Fruit fly (Drosophila melanogaster): ENCODE results near the gene CG13760.
A peak's percentile ranks its signal among the peaks of the same experiment; 100 is the strongest.

Gene CG13760

dm6 chrX:2619651-2620050, 34.2 kb upstream of the CG13760 start, which contains the start of the genes Tsp3A and Seipin (continued):
- TF ChIP-seq pb (GFP tag; optimal IDR thresholded peaks at IDR 0.05) (peak; percentile 80), HLH3B (GFP tag; IDR thresholded peaks at IDR 0.05) (peak; percentile 77), Max (GFP tag; optimal IDR thresholded peaks at IDR 0.05) (peak; percentile 68), CG13287 (GFP tag; IDR thresholded peaks at IDR 0.05; ENCODE audit: partially characterized antibody) (peak; percentile 70), crp (GFP tag; optimal IDR thresholded peaks at IDR 0.05) (peak; percentile 38 to 87), CG7745 (tag; optimal IDR thresholded peaks at IDR 0.05) (no peak), Usf (GFP tag; optimal IDR thresholded peaks at IDR 0.05) (peak; percentile 65), CG10959 (GFP tag; IDR thresholded peaks at IDR 0.05) (peak; percentile 51; the same call in 1 of the 2 replicates), gfzf (GFP tag; optimal IDR thresholded peaks at IDR 0.05) (peak; percentile 27), Gsc (GFP tag; IDR thresholded peaks at IDR 0.05) (peak; percentile 51), fd64A (GFP tag; optimal IDR thresholded peaks at IDR 0.05) (peak; percentile 32), gt (GFP tag; IDR thresholded peaks at IDR 0.05) (peak; percentile 53; the same call in 1 of the 2 replicates), CG7928 (GFP tag; optimal IDR thresholded peaks at IDR 0.05) (peak; percentile 55), cwo (GFP tag; optimal IDR thresholded peaks at IDR 0.05) (peak; percentile 87), HLH4C (GFP tag; IDR thresholded peaks at IDR 0.05; ENCODE audit: partially characterized antibody) (peak; percentile 67), CG9817 (tag; optimal IDR thresholded peaks at IDR 0.05) (peak; percentile 70), Blimp-1 (GFP tag; optimal IDR thresholded peaks at IDR 0.05) (peak; percentile 65), CG11085 (GFP tag; IDR thresholded peaks at IDR 0.05) (peak; percentile 62; the same call in 1 of the 2 replicates), MBD-R2 (GFP tag; IDR thresholded peaks at IDR 0.05) (peak; percentile 94), CG4707 (GFP tag; optimal IDR thresholded peaks at IDR 0.05) (peak; percentile 39), Elba2 (GFP tag; optimal IDR thresholded peaks at IDR 0.05) (no peak), dmrt99B (tag; optimal IDR thresholded peaks at IDR 0.05) (no peak), zf30C (GFP tag; optimal IDR thresholded peaks at IDR 0.05) (peak; percentile 66), CG17912 (GFP tag; optimal IDR thresholded peaks at IDR 0.05) (no peak), CG11560 (tag; IDR thresholded peaks at IDR 0.05) (peak; percentile 65; the same call in 2 of the 3 replicates), CG12071 (GFP tag; optimal IDR thresholded peaks at IDR 0.05) (peak; percentile 91), CG14965 (GFP tag; optimal IDR thresholded peaks at IDR 0.05; ENCODE audit: borderline replicate concordance) (peak; percentile 33), CG10209 (GFP tag; optimal IDR thresholded peaks at IDR 0.05) (peak; percentile 80), CG14050 (GFP tag; IDR thresholded peaks at IDR 0.05) (peak; percentile 74), h (optimal IDR thresholded peaks at IDR 0.05) (no peak), insv (GFP tag; optimal IDR thresholded peaks at IDR 0.05) (no peak), Chrac-16 (GFP tag; optimal IDR thresholded peaks at IDR 0.05) (peak; percentile 73), jigr1 (GFP tag; IDR thresholded peaks at IDR 0.05) (0 out of 3 replicates have a peak, but pooled peaks have one; percentile 32), row (GFP tag; IDR thresholded peaks at IDR 0.05) (peak; percentile 91), Poxn (GFP tag; IDR thresholded peaks at IDR 0.05) (peak; percentile 41; the same call in 1 of the 2 replicates), Atf3 (GFP tag; optimal IDR thresholded peaks at IDR 0.05) (peak; percentile 52), mirr (GFP tag; optimal IDR thresholded peaks at IDR 0.05) (peak; percentile 92), Fer1 (GFP tag; optimal IDR thresholded peaks at IDR 0.05) (peak; percentile 91), CG14860 (GFP tag; IDR thresholded peaks at IDR 0.05; ENCODE audit: partially characterized antibody) (no peak), CG17361 (GFP tag; IDR thresholded peaks at IDR 0.05) (peak; percentile 78), kay (GFP tag; optimal IDR thresholded peaks at IDR 0.05) (peak; percentile 66), grn (GFP tag; optimal IDR thresholded peaks at IDR 0.05) (peak; percentile 86), Meics (GFP tag; optimal IDR thresholded peaks at IDR 0.05) (peak; percentile 92), CG10321 (GFP tag; IDR thresholded peaks at IDR 0.05) (peak; percentile 62; the same call in 1 of the 2 replicates), CG17568 (GFP tag; optimal IDR thresholded peaks at IDR 0.05) (no peak), fd3F (GFP tag; optimal IDR thresholded peaks at IDR 0.05) (peak; percentile 77), nau (GFP tag; optimal IDR thresholded peaks at IDR 0.05) (no peak), ato (GFP tag; IDR thresholded peaks at IDR 0.05; ENCODE audit: partially characterized antibody) (peak; percentile 54; the same call in 1 of the 2 replicates), CG1647 (GFP tag; optimal IDR thresholded peaks at IDR 0.05) (peak; percentile 75), H2.0 (GFP tag; IDR thresholded peaks at IDR 0.05) (peak; percentile 86)

Data from whole organism, embryonic.